Worm (Caenorhabditis elegans) whole organism, L4 larva: Measurements from ENCODE around the gene algn-5.

Experiments used
- F37D6.2 ChIP-seq: sonication (generic microtip); optimal IDR thresholded peaks from 2 replicates; lab custom pipeline; 2016; ENCODE audit warnings: mild to moderate bottlenecking, missing genetic modification characterization, missing compliant biosample characterization
- aly-2 ChIP-seq: sonication (generic microtip); optimal IDR thresholded peaks from 2 replicates; lab custom pipeline; 2018; ENCODE audit warnings: missing biosample characterization, missing genetic modification characterization
- ama-1 ChIP-seq: fragments of 150-350 bp; optimal IDR thresholded peaks from 2 replicates; lab custom pipeline; 2014; ENCODE audit warnings: inconsistent platforms, mixed read lengths
- egl-27 ChIP-seq: sonication (generic microtip); optimal IDR thresholded peaks from 3 replicates; lab custom pipeline; 2017; ENCODE audit warnings: missing biosample characterization, missing genetic modification reagents, missing genetic modification characterization
- nhr-28 ChIP-seq: fragments of 150-350 bp; optimal IDR thresholded peaks from 2 replicates; lab custom pipeline; 2014; ENCODE audit warnings: missing biosample characterization, missing genetic modification characterization
- nhr-77 ChIP-seq: fragments of 150-350 bp; optimal IDR thresholded peaks from 2 replicates; lab custom pipeline; 2014; ENCODE audit warnings: missing biosample characterization, missing genetic modification characterization
- ztf-11 ChIP-seq: fragments of 150-350 bp; optimal IDR thresholded peaks from 2 replicates; lab custom pipeline; 2014; ENCODE audit warnings: missing biosample characterization, missing genetic modification characterization

- no peak for TF ChIP-seq egl-27 (tag; lab: Kevin White, UChicago)
- no peak for TF ChIP-seq aly-2 (tag; lab: Kevin White, UChicago)
- no peak for TF ChIP-seq F37D6.2 (tag; lab: Kevin White, UChicago)
- TF ChIP-seq ama-1 (lab: Kevin White, UChicago): no peak
- no peak for TF ChIP-seq nhr-77 (tag; lab: Kevin White, UChicago)
- no peak for TF ChIP-seq ztf-11 (tag; lab: Kevin White, UChicago)
- TF ChIP-seq nhr-28 (tag; lab: Kevin White, UChicago): no peak
Observed at ce11 chrV:4248359-4248758, 53.0 kb downstream of the algn-5 start.
